Worm (Caenorhabditis elegans) whole organism, L3 larva: ENCODE results near the gene tag-321.
A peak's percentile ranks its signal among the peaks of the same experiment; 100 is the strongest.

Experiments
- R02D3.7 ChIP-seq: fragments of 150-350 bp; optimal IDR thresholded peaks from 2 replicates; lab custom pipeline; 2014; ENCODE audit warnings: missing biosample characterization, missing genetic modification characterization
- ZK546.5 ChIP-seq: sonication (generic microtip); optimal IDR thresholded peaks from 2 replicates; lab custom pipeline; 2017; ENCODE audit warnings: missing biosample characterization, missing genetic modification characterization
- aly-2 ChIP-seq: fragments of 150-350 bp; optimal IDR thresholded peaks from 2 replicates; lab custom pipeline; 2014; ENCODE audit warnings: missing biosample characterization, missing genetic modification characterization
- ceh-16 ChIP-seq: sonication (generic microtip); optimal IDR thresholded peaks from 2 replicates; lab custom pipeline; 2017; ENCODE audit warnings: missing biosample characterization, missing genetic modification characterization
- ceh-82 ChIP-seq: fragments of 150-350 bp; optimal IDR thresholded peaks from 2 replicates; lab custom pipeline; 2014; ENCODE audit warnings: missing biosample characterization, missing genetic modification characterization
- ceh-9 ChIP-seq: sonication (generic microtip); optimal IDR thresholded peaks from 2 replicates; lab custom pipeline; 2018; ENCODE audit warnings: missing biosample characterization, missing genetic modification characterization
- egl-5 ChIP-seq: fragments of 150-350 bp; optimal IDR thresholded peaks from 2 replicates; lab custom pipeline; 2017; ENCODE audit warnings: missing biosample characterization, missing genetic modification reagents, missing genetic modification characterization, inconsistent platforms
- elt-2 ChIP-seq: sonication (generic microtip); optimal IDR thresholded peaks from 2 replicates; lab custom pipeline; 2016; ENCODE audit warnings: missing genetic modification reagents, mild to moderate bottlenecking, missing genetic modification characterization, missing compliant biosample characterization
- elt-3 ChIP-seq, 3 experiments: fragments of 150-350 bp in 1 of 3; sonication (generic microtip) in 2 of 3; optimal IDR thresholded peaks; 2 replicates in 2 of 3; 4 replicates in 1 of 3; lab custom pipeline; 2014 to 2017; ENCODE audit warnings: missing biosample characterization in 3 of 3, missing genetic modification characterization in 3 of 3
- eor-1 ChIP-seq, 2 experiments: fragments of 150-350 bp; optimal IDR thresholded peaks; 2 replicates each; lab custom pipeline; 2014 to 2018; ENCODE audit warnings: missing biosample characterization in 2 of 2, missing genetic modification characterization in 2 of 2
- fkh-10 ChIP-seq: sonication (generic microtip); optimal IDR thresholded peaks from 2 replicates; lab custom pipeline; 2017; ENCODE audit warnings: missing biosample characterization, missing genetic modification reagents, missing genetic modification characterization
- fkh-2 ChIP-seq: fragments of 150-350 bp; optimal IDR thresholded peaks from 2 replicates; lab custom pipeline; 2014; ENCODE audit warnings: missing biosample characterization, missing genetic modification reagents, missing genetic modification characterization
- hmg-11 ChIP-seq: sonication (generic microtip); optimal IDR thresholded peaks from 2 replicates; lab custom pipeline; 2016; ENCODE audit warnings: missing genetic modification characterization, missing compliant biosample characterization
- jun-1 ChIP-seq: fragments of 150-350 bp; optimal IDR thresholded peaks from 2 replicates; lab custom pipeline; 2014; ENCODE audit warnings: missing biosample characterization, missing genetic modification reagents, missing genetic modification characterization
- lin-15B ChIP-seq: fragments of 150-350 bp; optimal IDR thresholded peaks from 2 replicates; lab custom pipeline; 2014; ENCODE audit warnings: missing biosample characterization, missing genetic modification characterization
- lin-39 ChIP-seq: fragments of 150-350 bp; optimal IDR thresholded peaks from 2 replicates; lab custom pipeline; 2018; ENCODE audit warnings: missing biosample characterization, missing genetic modification reagents, missing genetic modification characterization
- lsy-12 ChIP-seq: sonication (generic microtip); optimal IDR thresholded peaks from 2 replicates; lab custom pipeline; 2016; ENCODE audit warnings: mild to moderate bottlenecking, missing genetic modification characterization, missing compliant biosample characterization
- mdl-1 ChIP-seq: fragments of 150-350 bp; optimal IDR thresholded peaks from 2 replicates; lab custom pipeline; 2014; ENCODE audit warnings: missing biosample characterization, missing genetic modification characterization
- nhr-12 ChIP-seq: fragments of 150-350 bp; optimal IDR thresholded peaks from 2 replicates; lab custom pipeline; 2014; ENCODE audit warnings: missing biosample characterization, missing genetic modification characterization
- nhr-23 ChIP-seq: fragments of 150-350 bp; optimal IDR thresholded peaks from 2 replicates; lab custom pipeline; 2014; ENCODE audit warnings: missing biosample characterization, missing genetic modification reagents, missing genetic modification characterization
- nhr-237 ChIP-seq: fragments of 150-350 bp; optimal IDR thresholded peaks from 2 replicates; lab custom pipeline; 2014; ENCODE audit warnings: missing biosample characterization, missing genetic modification characterization
- nhr-25 ChIP-seq: sonication (generic microtip); optimal IDR thresholded peaks from 2 replicates; lab custom pipeline; 2017; ENCODE audit warnings: missing biosample characterization, missing genetic modification characterization
- nhr-43 ChIP-seq: sonication (generic microtip); optimal IDR thresholded peaks from 2 replicates; lab custom pipeline; 2016; ENCODE audit warnings: mild to moderate bottlenecking, missing genetic modification characterization, missing compliant biosample characterization; ENCODE audit not compliant: poor library complexity, severe bottlenecking
- nhr-76 ChIP-seq: fragments of 150-350 bp; sonication (generic microtip); optimal IDR thresholded peaks from 5 replicates; lab custom pipeline; 2014; ENCODE audit warnings: missing biosample characterization, missing genetic modification characterization
- nhr-77 ChIP-seq: fragments of 150-350 bp; optimal IDR thresholded peaks from 2 replicates; lab custom pipeline; 2014; ENCODE audit warnings: missing biosample characterization, missing genetic modification characterization
- pha-4 ChIP-seq: fragments of 150-350 bp; optimal IDR thresholded peaks from 2 replicates; lab custom pipeline; 2014; ENCODE audit warnings: missing biosample characterization, missing genetic modification reagents, missing genetic modification characterization
- pqm-1 ChIP-seq: fragments of 150-350 bp; optimal IDR thresholded peaks from 2 replicates; lab custom pipeline; 2017; ENCODE audit warnings: missing biosample characterization, missing genetic modification characterization, inconsistent platforms
- skn-1 ChIP-seq: fragments of 150-350 bp; optimal IDR thresholded peaks from 2 replicates; lab custom pipeline; 2014; ENCODE audit warnings: missing biosample characterization, missing genetic modification characterization
- snpc-4 ChIP-seq: fragments of 150-350 bp; optimal IDR thresholded peaks from 2 replicates; lab custom pipeline; 2014; ENCODE audit warnings: missing biosample characterization, missing genetic modification characterization
- tbx-2 ChIP-seq: sonication (generic microtip); optimal IDR thresholded peaks from 2 replicates; lab custom pipeline; 2016; ENCODE audit warnings: mild to moderate bottlenecking, missing genetic modification characterization, missing compliant biosample characterization
- unc-62 ChIP-seq: fragments of 150-350 bp; sonication (generic microtip); optimal IDR thresholded peaks from 4 replicates; lab custom pipeline; 2014; ENCODE audit warnings: missing biosample characterization, missing genetic modification reagents, missing genetic modification characterization
- zag-1 ChIP-seq: fragments of 150-350 bp; optimal IDR thresholded peaks from 2 replicates; lab custom pipeline; 2014; ENCODE audit warnings: missing biosample characterization, missing genetic modification characterization
- ztf-11 ChIP-seq: fragments of 150-350 bp; optimal IDR thresholded peaks from 2 replicates; lab custom pipeline; 2014; ENCODE audit warnings: missing biosample characterization, missing genetic modification characterization
- ztf-4 ChIP-seq: fragments of 150-350 bp; optimal IDR thresholded peaks from 2 replicates; lab custom pipeline; 2014; ENCODE audit warnings: missing biosample characterization, missing genetic modification characterization

tag-321 gene

DNA sequence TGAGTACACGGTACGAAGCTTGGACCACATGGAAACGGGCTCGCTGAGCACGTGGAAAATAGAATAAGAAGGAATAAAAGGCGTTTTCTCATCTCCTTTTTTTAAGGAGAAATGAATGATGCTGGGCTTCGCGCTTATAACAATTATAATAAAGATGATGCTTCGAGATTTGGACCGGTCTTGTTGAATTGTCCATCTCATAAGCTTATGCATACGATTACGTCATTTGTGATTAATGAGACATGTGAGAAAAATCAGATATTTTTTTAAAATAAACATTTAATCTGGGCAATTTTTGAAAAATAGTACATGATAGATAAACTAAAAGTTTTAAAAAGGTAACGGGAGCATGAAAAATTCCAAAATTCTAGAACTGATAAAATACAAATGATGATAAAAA, 26.4 kb downstream of the tag-321 start, which contains the start of gene C46A5.4:
TSS of gene C46A5.4 (minus strand) at position 101 of the 400 bp plus-strand sequence.
- TF ChIP-seq lsy-12 (tag; lab: Kevin White, UChicago) (no peak), aly-2 (tag; lab: Kevin White, UChicago) (no peak), nhr-12 (tag; lab: Kevin White, UChicago) (no peak), ZK546.5 (tag; lab: Kevin White, UChicago) (no peak), lin-15B (tag; lab: Kevin White, UChicago) (no peak), ztf-4 (tag; lab: Kevin White, UChicago) (no peak), eor-1 (tag; optimal IDR thresholded peaks at IDR 0.05; lab: Kevin White, UChicago) (no peak), R02D3.7 (no peak)

DNA sequence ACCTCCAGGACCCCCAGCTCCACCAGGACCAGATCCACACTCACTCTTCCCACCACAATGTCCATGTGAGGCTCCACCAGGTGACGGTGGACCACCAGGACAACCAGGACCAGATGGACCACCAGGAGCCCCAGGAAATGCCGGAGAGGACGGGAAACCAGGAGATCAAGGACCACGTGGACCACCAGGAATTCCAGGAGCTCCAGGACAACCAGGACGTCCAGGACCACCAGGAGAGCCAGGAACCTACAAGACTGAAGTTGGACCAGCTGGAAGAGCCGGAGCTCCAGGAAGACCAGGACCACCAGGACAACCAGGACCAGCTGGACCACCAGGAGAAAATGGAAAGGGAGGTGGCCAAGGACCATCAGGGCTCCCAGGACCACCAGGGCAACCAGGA, 29.5 kb downstream of the tag-321 start:
- no peak for TF ChIP-seq ZK546.5 (tag; lab: Kevin White, UChicago)
- no peak for TF ChIP-seq lsy-12 (tag; lab: Kevin White, UChicago)
- TF ChIP-seq nhr-25, result no peak
- TF ChIP-seq egl-5 (tag; lab: Kevin White, UChicago), result no peak
- no peak for TF ChIP-seq tbx-2 (tag; lab: Kevin White, UChicago)
- no peak for TF ChIP-seq fkh-10 (GFP tag; lab: Kevin White, UChicago)
- TF ChIP-seq nhr-12 (tag; lab: Kevin White, UChicago), result no peak
- no peak for TF ChIP-seq jun-1 (tag; lab: Kevin White, UChicago)
- no peak for TF ChIP-seq skn-1 (tag; lab: Kevin White, UChicago)
- no peak for TF ChIP-seq fkh-2 (tag; lab: Kevin White, UChicago)
- TF ChIP-seq zag-1, result no peak
- no peak for TF ChIP-seq nhr-23 (tag; lab: Kevin White, UChicago)

DNA sequence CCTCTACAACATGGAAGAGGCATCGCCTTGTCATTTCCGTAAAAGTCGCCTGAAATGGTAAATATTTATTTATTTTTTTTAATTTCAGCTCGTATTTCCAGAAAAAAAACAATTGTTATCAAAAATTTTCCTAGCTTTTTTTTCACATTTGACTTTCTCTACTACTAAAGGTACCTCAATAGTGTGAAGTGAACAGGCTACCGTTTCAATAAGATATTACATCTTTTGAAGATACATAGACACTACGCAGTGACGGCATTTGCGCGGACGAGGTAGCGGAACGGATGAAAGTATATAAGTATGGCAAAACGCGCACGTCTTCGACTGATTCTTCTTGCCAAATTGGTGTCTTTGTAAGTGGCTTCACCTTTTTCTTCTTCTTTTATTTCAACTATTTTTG, 30.5 kb downstream of the tag-321 start, which contains the start of gene col-14:
TSS of gene col-14 (plus strand) at position 301 of the 400 bp plus-strand sequence.
- TF ChIP-seq nhr-25 (peak; percentile 16), ceh-9 (no peak)
- TF ChIP-seq, all 47 proteins: peak for 1

DNA sequence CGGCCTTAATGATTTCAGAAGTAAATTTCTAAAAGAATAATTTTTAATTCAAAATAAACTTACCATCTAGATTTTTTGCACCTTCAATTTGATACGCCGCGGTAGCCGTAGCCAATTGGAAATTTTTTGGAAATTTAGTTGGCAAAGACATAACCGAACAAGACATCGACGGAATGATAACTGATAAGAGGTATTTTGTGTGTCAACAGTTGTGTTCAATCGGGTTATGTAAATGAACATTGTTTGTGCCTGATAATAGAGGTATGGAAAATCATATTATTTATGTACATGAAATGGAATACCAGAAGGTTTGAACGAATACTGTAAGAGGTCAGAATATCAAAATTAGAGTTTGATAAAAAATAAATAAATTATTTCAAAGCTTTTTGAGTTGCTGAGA, 35.8 kb downstream of the tag-321 start, which contains the start of gene klo-1:
TSS of gene klo-1 (minus strand) at position 388 of the 400 bp plus-strand sequence.
- TF ChIP-seq pha-4 (tag; lab: Kevin White, UChicago) (no peak), snpc-4 (no peak), elt-2 (peak; percentile 88), nhr-43 (tag; lab: Kevin White, UChicago) (no peak), pqm-1 (tag; lab: Kevin White, UChicago) (peak; percentile 52)

DNA sequence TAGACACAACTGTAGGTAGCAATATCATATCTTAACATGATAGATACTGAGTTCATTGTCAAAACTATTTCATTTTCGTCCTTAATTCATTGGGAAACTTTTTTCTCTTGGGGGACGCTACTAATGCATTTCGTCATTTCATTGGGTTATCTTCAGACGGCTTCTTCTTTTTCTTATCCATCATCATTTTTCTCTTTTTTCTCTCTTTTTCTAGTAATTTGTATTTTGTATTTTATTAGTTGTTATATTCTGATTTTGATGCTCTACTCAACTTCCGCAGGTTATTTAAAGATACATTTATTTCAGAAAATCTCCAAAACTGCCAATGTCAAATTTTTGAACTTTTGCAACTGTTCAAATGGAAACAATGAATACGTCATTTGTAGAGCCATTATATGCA, 40.1 kb downstream of the tag-321 start, which contains the start of gene npr-35:
TSS of gene npr-35 (plus strand) at position 301 of the 400 bp plus-strand sequence.
- TF ChIP-seq ceh-82 (tag; lab: Kevin White, UChicago), result no peak
- TF ChIP-seq nhr-237 (tag; lab: Kevin White, UChicago), result no peak
- no peak for TF ChIP-seq ceh-16 (tag; lab: Kevin White, UChicago)
- no peak for TF ChIP-seq snpc-4
- no peak for TF ChIP-seq lin-39 (tag; lab: Kevin White, UChicago)
- TF ChIP-seq fkh-2 (tag; lab: Kevin White, UChicago), result no peak
- TF ChIP-seq hmg-11 (tag; lab: Kevin White, UChicago), result no peak
- no peak for TF ChIP-seq ceh-9

DNA sequence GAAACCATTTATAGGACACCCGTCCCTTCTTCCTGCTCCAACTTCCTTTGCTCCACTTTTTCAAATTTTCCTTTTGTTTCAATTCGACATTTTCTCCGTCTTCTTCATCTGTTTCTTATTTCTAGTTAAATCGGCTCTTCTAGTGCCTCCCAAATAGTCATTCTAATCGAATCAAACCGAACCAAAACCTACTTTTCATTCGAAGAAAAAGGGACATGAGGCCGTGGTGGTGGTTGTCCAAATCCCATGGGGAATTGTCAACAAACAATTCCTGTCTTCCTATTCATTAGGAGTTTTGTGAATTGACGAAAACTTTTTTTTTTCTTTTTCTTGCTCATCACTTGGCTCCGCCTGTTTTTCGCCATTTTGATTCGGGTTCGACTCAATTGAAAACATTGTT, 47.0 kb downstream of the tag-321 start:
- TF ChIP-seq zag-1, result no peak
- no peak for TF ChIP-seq ceh-82 (tag; lab: Kevin White, UChicago)
- no peak for TF ChIP-seq unc-62
- no peak for TF ChIP-seq nhr-12 (tag; lab: Kevin White, UChicago)
- no peak for TF ChIP-seq pqm-1 (tag; lab: Kevin White, UChicago)
- TF ChIP-seq mdl-1 (tag; lab: Kevin White, UChicago), result no peak
- no peak for TF ChIP-seq ceh-9

DNA sequence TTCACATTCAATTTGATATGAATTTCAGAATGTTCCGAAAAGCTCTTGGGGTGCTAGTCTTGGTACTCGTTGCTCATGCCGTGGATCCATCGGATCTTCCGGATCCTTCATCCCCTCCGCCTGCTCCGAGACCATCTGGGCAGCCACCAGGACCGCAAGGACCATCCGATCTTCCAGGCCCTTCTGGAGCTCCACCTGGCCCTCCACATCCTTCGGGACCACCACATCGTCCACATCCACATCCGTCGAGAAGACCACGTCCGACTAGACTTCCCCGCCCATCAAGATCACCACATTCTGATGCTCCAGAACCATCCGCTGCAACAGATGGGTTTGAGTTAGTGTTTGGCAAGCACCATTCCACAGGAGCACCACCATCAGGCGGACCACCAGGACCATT, 49.0 kb downstream of the tag-321 start, which contains the start of gene clx-1:
TSS of gene clx-1 (plus strand) at position 30 of the 400 bp plus-strand sequence.
- TF ChIP-seq jun-1 (tag; lab: Kevin White, UChicago) (no peak), nhr-12 (tag; lab: Kevin White, UChicago) (no peak), pqm-1 (tag; lab: Kevin White, UChicago) (no peak), nhr-76 (tag; lab: Kevin White, UChicago) (no peak), lsy-12 (tag; lab: Kevin White, UChicago) (no peak), nhr-77 (tag; lab: Kevin White, UChicago) (no peak), ztf-11 (no peak), ceh-9 (no peak), mdl-1 (tag; lab: Kevin White, UChicago) (no peak), elt-2 (no peak), pha-4 (tag; lab: Kevin White, UChicago) (no peak), ztf-4 (tag; lab: Kevin White, UChicago) (no peak), elt-3 (tag; optimal IDR thresholded peaks at IDR 0.05; lab: Kevin White, UChicago) (no peak), eor-1 (tag; optimal IDR thresholded peaks at IDR 0.05; lab: Kevin White, UChicago) (no peak)
